Fruit fly (Drosophila melanogaster) whole organism, prepupa: ENCODE results near the gene CG13901.

Source experiments
- CG8632 ChIP-seq: fragments of 200-800 bp; sonication (Bioruptor generic); optimal IDR thresholded peaks from 3 replicates; lab custom pipeline; 2016; ENCODE audit warnings: missing biosample characterization, missing genetic modification characterization
- OdsH ChIP-seq: fragments of 200-800 bp; sonication (Bioruptor generic); optimal IDR thresholded peaks from 3 replicates; lab custom pipeline; 2016; ENCODE audit warnings: missing biosample characterization, missing genetic modification characterization
- ss ChIP-seq, 2 experiments: fragments of 200-800 bp; sonication (Bioruptor generic); optimal IDR thresholded peaks; 2 replicates in 1 of 2; 3 replicates in 1 of 2; lab custom pipeline; 2017 to 2018; ENCODE audit warnings: mild to moderate bottlenecking in 2 of 2, missing biosample characterization in 2 of 2, missing genetic modification characterization in 2 of 2, moderate library complexity in 1 of 2
- vri ChIP-seq: fragments of 200-800 bp; sonication (Bioruptor generic); optimal IDR thresholded peaks from 3 replicates; lab custom pipeline; 2016; ENCODE audit warnings: missing biosample characterization, mild to moderate bottlenecking, missing genetic modification characterization

DNA sequence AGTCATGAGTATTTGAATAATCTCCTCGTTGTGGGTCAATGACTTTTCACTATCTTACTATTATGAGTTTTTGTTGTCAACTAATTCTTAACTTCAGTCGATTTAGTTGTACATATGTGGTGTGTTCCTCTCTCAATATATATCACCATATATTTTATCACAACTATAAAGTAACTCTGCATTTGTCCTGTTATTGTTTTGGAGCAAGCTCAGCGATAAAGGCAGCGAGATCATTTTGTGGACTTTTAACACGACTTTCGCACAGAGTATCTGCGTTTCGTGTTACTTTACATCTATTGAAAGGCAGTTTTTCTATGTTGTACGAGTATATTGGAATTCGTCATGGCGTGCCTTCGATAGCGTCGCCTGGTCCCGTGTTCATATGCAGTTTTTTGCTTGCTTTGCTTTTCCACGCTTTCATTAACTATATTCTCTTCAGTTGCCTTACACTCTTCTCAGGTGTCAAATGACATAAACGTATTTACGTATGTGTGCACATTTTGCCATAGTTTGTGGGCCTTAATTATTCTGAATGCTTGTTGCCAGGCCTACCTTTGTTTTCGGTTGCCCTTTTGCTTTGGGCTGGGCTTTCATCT, 37.9 kb upstream of the CG13901 start:
- TF ChIP-seq vri (GFP tag; lab: Kevin White, UChicago) (no peak), ss (GFP tag; optimal IDR thresholded peaks at IDR 0.05; lab: Kevin White, UChicago) (no peak), CG8632 (GFP tag; lab: Kevin White, UChicago) (no peak), OdsH (no peak)
